Worm (Caenorhabditis elegans): ENCODE results near the gene cyn-6.

The cyn-6 gene

DNA sequence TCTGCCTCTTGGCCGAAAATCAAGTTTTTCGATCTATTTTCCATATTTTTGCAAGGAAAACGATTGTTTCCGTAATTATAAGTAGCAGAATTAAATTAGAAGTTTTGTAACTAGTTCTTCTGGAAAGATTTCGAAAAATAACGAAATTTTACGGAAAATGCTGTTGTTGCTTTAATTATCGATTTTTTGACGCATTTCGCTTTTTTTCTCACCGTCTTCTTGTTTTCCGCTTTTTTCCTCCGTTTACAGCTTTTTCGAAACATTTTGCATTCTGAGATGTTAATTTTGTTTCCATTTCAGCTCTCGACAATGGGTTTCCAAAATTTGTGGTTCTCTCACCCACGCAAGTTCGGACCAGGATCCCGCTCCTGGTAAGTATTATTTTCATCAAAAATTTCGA is 20.8 kb downstream of the cyn-6 start, which contains the start of gene rps-29:
rps-29 (plus strand) TSS at position 301 of the 400 bp plus-strand sequence.
- no peak for TF ChIP-seq lir-3 (tag; optimal IDR thresholded peaks at IDR 0.05; ENCODE audit: poor library complexity)
- peak; percentile 11 for TF ChIP-seq nhr-85 (tag)
- no peak for TF ChIP-seq mep-1 (tag; optimal IDR thresholded peaks at IDR 0.05)
- TF ChIP-seq efl-3 (GFP tag; optimal IDR thresholded peaks at IDR 0.05) = no peak
- peak; percentile 40 for TF ChIP-seq irx-1 (tag; optimal IDR thresholded peaks at IDR 0.05)

DNA sequence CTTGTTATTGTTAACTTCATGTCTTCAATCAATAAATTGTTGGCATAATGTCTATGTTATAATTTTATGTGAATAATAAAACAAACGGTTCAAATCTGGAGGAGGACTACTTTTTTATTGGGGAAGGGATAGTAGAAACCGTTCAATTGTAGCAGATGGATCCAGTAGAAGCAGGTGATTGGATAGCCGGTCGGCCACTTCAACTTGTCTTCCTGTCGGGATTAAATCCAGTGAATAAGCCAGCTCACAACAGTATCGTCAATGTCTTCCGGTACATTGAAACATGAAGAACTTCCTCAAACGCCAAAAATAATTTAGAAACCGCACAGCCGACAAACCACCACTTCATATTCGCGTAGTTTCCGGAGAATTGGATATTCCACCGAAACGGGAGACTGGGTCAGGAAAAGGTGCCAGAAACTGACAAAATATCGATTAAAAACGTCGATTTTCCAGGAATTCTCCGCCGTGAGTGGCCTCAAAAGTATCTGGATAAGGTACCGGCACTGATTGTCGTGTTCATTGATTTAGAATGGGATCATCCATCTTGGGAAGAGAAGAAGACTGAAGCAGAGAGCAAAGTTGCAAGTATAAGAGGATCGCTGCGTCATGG is 21.9 kb downstream of the cyn-6 start, which contains the start of gene trpp-11:
trpp-11 (plus strand) TSS at position 153 of the 613 bp plus-strand sequence.
- TF ChIP-seq lsy-2 (tag; optimal IDR thresholded peaks at IDR 0.05) = peak in 1 of 2 experiments; percentile 24
- no peak for TF ChIP-seq jun-1 (tag; optimal IDR thresholded peaks at IDR 0.05)

DNA sequence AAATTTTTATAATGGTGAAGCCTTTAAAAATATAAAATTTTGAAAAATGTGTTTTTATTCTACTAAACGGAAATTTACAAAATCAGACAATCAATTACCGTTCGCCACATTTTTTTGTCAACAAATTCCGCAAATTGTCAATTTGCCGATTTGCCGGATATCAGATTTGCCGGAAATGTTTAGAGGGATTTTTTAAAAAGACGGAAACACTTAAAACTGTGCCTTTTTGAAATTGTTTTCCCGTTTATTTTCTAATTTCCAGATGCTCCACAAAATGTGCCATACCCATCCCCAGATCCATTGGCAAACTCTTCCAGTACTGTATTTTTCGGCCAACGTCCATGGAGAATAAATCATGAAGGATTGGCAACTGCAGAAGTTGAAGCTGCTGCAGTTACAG is 24.3 kb downstream of the cyn-6 start:
- no peak for TF ChIP-seq elt-2 (tag; optimal IDR thresholded peaks at IDR 0.05)
- TF ChIP-seq unc-98 (GFP tag; IDR thresholded peaks at IDR 0.05) = no peak
- no peak for TF ChIP-seq efl-1 (optimal IDR thresholded peaks at IDR 0.05)
- TF ChIP-seq efl-1 (GFP tag; optimal IDR thresholded peaks at IDR 0.05 in 1 of 2) = peak in 1 of 2 experiments; percentile 53
- TF ChIP-seq lin-14 (GFP tag; optimal IDR thresholded peaks at IDR 0.05) = no peak

DNA sequence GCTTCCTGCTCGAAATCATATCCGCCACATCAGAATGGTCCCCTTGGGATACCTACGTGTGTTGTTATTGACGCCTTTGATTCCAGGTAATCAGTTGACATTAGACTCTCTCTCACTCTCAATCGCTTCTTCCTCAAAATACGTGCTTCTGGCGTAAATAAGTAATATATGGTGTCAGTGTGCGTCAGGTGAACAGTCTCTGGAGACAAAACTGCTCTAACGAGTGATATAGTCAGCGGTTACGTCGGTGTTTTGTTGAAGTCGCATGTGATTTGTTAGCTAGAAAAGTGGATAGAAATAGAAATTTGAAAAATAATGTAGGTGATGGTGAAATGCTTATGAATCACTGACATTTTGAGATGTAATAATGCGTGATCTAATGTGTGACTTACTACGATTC is 28.8 kb downstream of the cyn-6 start:
- TF ChIP-seq fkh-8 (tag; optimal IDR thresholded peaks at IDR 0.05) = peak; percentile 23
- no peak for TF ChIP-seq unc-30 (tag; optimal IDR thresholded peaks at IDR 0.05)
- peak; percentile 80 for TF ChIP-seq ceh-8 (GFP tag; optimal IDR thresholded peaks at IDR 0.05)
- TF ChIP-seq nhr-71 (tag; optimal IDR thresholded peaks at IDR 0.05) = peak; percentile 52
- TF ChIP-seq sup-37 (GFP tag; optimal IDR thresholded peaks at IDR 0.05) = no peak
- peak; percentile 9 for TF ChIP-seq fkh-10 (GFP tag; optimal IDR thresholded peaks at IDR 0.05)
- no peak for TF ChIP-seq hpl-2 (GFP tag; optimal IDR thresholded peaks at IDR 0.05)
- TF ChIP-seq nhr-76 (tag; optimal IDR thresholded peaks at IDR 0.05) = no peak
- TF ChIP-seq nhr-47 (tag; optimal IDR thresholded peaks at IDR 0.05) = peak; percentile 22

DNA sequence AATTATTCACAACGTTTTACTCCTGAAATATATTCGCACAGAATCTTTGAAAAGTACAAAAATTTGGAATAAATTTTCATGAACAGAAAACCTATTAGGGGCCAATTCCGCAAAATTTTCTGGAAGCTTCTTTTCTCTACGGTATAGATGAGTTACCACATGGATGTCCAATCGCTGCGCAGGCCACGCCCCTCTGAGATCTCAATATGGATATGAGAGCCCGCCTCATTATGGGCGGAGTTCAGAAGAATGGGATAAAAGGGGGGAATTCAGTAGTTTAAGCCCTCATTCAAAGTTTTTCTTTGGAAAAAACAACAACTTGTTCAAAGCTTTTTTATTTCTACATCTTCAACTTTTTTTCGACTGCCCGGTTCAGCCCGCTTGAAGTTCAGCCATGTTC is 38.3 kb downstream of the cyn-6 start, which contains the start of gene daf-7:
daf-7 (plus strand) TSS at position 301 of the 400 bp plus-strand sequence.
- no peak for TF ChIP-seq hpl-2 (GFP tag; optimal IDR thresholded peaks at IDR 0.05)
- TF ChIP-seq ceh-63 (GFP tag; optimal IDR thresholded peaks at IDR 0.05) = no peak
- no peak for TF ChIP-seq lin-15B (tag; optimal IDR thresholded peaks at IDR 0.05)
- no peak for TF ChIP-seq ztf-11 (tag; optimal IDR thresholded peaks at IDR 0.05)
- TF ChIP-seq F16B12.6 (tag; optimal IDR thresholded peaks at IDR 0.05) = no peak
- TF ChIP-seq snpc-4 (tag; optimal IDR thresholded peaks at IDR 0.05) = no peak
- TF ChIP-seq vab-15 (tag; optimal IDR thresholded peaks at IDR 0.05) = no peak
- no peak for TF ChIP-seq blmp-1 (tag; optimal IDR thresholded peaks at IDR 0.05)
- TF ChIP-seq ces-1 (GFP tag; optimal IDR thresholded peaks at IDR 0.05) = no peak
- no peak for TF ChIP-seq nhr-84 (tag; optimal IDR thresholded peaks at IDR 0.05)
- TF ChIP-seq xbp-1 (tag; optimal IDR thresholded peaks at IDR 0.05) = no peak
- TF ChIP-seq sup-37 (GFP tag; optimal IDR thresholded peaks at IDR 0.05) = no peak
- no peak for TF ChIP-seq fkh-10 (GFP tag; optimal IDR thresholded peaks at IDR 0.05)

DNA sequence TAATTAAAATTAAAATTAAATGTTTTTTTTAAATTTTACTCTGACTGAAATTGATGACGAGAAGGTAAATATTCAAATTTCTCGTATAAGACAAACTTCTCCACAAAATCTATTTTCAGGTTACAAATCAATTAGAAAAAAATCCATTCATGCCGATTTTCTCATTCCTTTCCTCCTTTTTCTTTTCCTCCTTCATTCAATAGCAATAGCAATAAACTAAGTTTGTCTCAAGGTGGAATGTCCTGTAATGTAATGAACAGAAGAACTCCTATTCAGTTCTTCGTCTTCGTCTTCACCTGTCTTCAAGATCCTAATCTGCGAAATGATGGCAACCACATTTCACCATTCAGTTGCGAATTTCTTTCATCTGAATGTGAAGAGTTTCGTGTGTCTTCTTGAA is 42.6 kb downstream of the cyn-6 start, which contains the start of gene dac-1:
dac-1 (plus strand) TSS at position 301 of the 400 bp plus-strand sequence.
- TF ChIP-seq C34B4.2 (tag; optimal IDR thresholded peaks at IDR 0.05) (no peak), nhr-85 (tag) (no peak), ztf-4 (tag; optimal IDR thresholded peaks at IDR 0.05) (no peak), dsc-1 (tag; optimal IDR thresholded peaks at IDR 0.05) (no peak), aha-1 (tag; optimal IDR thresholded peaks at IDR 0.05) (no peak), nhr-47 (tag; optimal IDR thresholded peaks at IDR 0.05) (no peak), fkh-4 (tag; optimal IDR thresholded peaks at IDR 0.05; ENCODE audit: borderline replicate concordance) (no peak), aly-2 (tag; optimal IDR thresholded peaks at IDR 0.05) (no peak), ets-5 (GFP tag; IDR thresholded peaks at IDR 0.05) (no peak), grh-1 (GFP tag; IDR thresholded peaks at IDR 0.05) (no peak), lin-14 (GFP tag; optimal IDR thresholded peaks at IDR 0.05) (no peak), pag-3 (tag; optimal IDR thresholded peaks at IDR 0.05; ENCODE audit: borderline replicate concordance, insufficient read depth) (no peak)
